Worm (Caenorhabditis elegans): ENCODE measurements around the gene C40H1.8.

DNA sequence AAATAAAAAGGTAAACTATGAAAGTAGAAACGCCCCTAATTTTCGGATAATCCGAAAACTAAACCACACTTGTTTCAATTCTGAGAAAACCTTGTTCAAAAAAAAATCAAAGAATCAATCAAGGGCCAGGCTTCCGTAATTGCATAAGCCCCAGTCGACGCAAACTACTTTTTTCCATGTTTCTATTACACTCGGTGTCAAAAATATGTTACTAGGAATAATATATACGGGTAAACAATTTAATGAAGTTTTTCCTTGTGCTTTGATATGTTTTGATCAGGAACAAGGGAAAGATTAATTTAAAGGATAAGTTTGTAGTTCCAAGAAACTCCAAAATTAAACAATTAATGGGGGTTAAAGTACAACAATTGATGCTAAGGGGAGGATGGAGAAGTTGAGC, 4.7 kb upstream of the C40H1.8 start:
- TF ChIP-seq lin-15B (tag; optimal IDR thresholded peaks at IDR 0.05) (no peak), ceh-82 (tag; optimal IDR thresholded peaks at IDR 0.05) (no peak), nfya-1 (tag; optimal IDR thresholded peaks at IDR 0.05; ENCODE audit: insufficient read depth) (no peak), tbx-2 (tag; optimal IDR thresholded peaks at IDR 0.05) (no peak), elt-3 (tag; optimal IDR thresholded peaks at IDR 0.05) (no peak), lsy-12 (tag; optimal IDR thresholded peaks at IDR 0.05) (no peak), ztf-11 (tag; optimal IDR thresholded peaks at IDR 0.05) (no peak), unc-39 (tag; optimal IDR thresholded peaks at IDR 0.05) (no peak), nhr-11 (tag; optimal IDR thresholded peaks at IDR 0.05) (peak; percentile 76), fos-1 (tag; optimal IDR thresholded peaks at IDR 0.05) (no peak), nhr-77 (tag; optimal IDR thresholded peaks at IDR 0.05) (no peak), pha-4 (tag; optimal IDR thresholded peaks at IDR 0.05) (no peak), skn-1 (tag; optimal IDR thresholded peaks at IDR 0.05) (no peak)
